Worm (Caenorhabditis elegans): ENCODE measurements around the gene actl-1.

DNA sequence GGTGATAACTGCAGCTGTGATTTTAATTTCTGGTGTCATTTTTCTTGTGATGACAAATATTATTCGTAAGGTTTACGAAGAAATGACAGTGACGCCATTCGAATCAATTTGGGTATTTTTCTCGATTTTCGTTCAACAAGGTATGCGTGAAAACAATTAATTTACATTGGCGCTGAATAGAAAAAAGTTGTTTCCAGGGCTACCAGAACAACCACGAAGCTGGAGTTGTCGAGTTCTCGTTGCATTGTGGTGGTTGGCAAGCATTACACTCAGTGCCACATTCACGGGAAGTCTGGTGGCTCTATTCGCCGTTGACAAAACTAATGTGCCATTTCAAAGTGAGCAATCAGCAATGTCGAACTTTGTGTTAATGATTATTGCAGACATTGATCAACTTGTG lies 8.1 kb upstream of the actl-1 start:
- no peak for TF ChIP-seq him-1 (tag; optimal IDR thresholded peaks at IDR 0.05)
- TF ChIP-seq W03F9.2 (tag; optimal IDR thresholded peaks at IDR 0.05) = no peak
